Fruit fly (Drosophila melanogaster) whole organism, embryonic: ENCODE data around the gene Noc2.
A peak's percentile ranks its signal among the peaks of the same experiment; 100 is the strongest.

Experiments used
- BEAF-32 ChIP-seq: fragments of 200-800 bp; sonication (Bioruptor generic); optimal IDR thresholded peaks from 3 replicates; lab custom pipeline; 2017; ENCODE audit warnings: missing biosample characterization, missing genetic modification characterization, mild to moderate bottlenecking, moderate library complexity, missing genetic modification reagents
- Bgb ChIP-seq: fragments of 200-800 bp; sonication (Bioruptor generic); IDR thresholded peaks from 2 replicates; pipeline ENCODE4 v1.3.6; 2022; ENCODE audit warnings: missing biosample characterization, missing genetic modification characterization; ENCODE audit not compliant: partially characterized antibody
- CG10267 ChIP-seq: fragments of 200-800 bp; sonication (Bioruptor generic); optimal IDR thresholded peaks from 2 replicates; lab custom pipeline; 2018; ENCODE audit warnings: missing biosample characterization, mild to moderate bottlenecking, missing genetic modification characterization, moderate library complexity
- CG10431 ChIP-seq: fragments of 200-800 bp; sonication (Bioruptor generic); optimal IDR thresholded peaks from 3 replicates; lab custom pipeline; 2018; ENCODE audit warnings: missing biosample characterization, mild to moderate bottlenecking, missing genetic modification characterization
- CG12659 ChIP-seq: fragments of 200-800 bp; sonication (Bioruptor generic); optimal IDR thresholded peaks from 3 replicates; lab custom pipeline; 2017; ENCODE audit warnings: mild to moderate bottlenecking, missing biosample characterization, missing genetic modification reagents, missing genetic modification characterization
- CG12769 ChIP-seq: fragments of 200-800 bp; sonication (Bioruptor generic); optimal IDR thresholded peaks from 2 replicates; lab custom pipeline; 2019; ENCODE audit warnings: missing biosample characterization, mild to moderate bottlenecking, missing genetic modification characterization, moderate library complexity
- CG13287 ChIP-seq: fragments of 200-800 bp; sonication (Bioruptor generic); IDR thresholded peaks from 2 replicates; pipeline ENCODE4 v1.3.6; 2022; ENCODE audit warnings: missing biosample characterization, missing genetic modification characterization; ENCODE audit not compliant: partially characterized antibody
- CG13894 ChIP-seq: fragments of 200-800 bp; sonication (Bioruptor generic); optimal IDR thresholded peaks from 3 replicates; lab custom pipeline; 2018; ENCODE audit warnings: missing biosample characterization, mild to moderate bottlenecking, missing genetic modification characterization, moderate library complexity
- CG15514 ChIP-seq: fragments of 200-800 bp; sonication (Bioruptor generic); optimal IDR thresholded peaks from 3 replicates; lab custom pipeline; 2017; ENCODE audit warnings: missing biosample characterization, missing genetic modification characterization, mild to moderate bottlenecking, moderate library complexity, missing genetic modification reagents
- CG15601 ChIP-seq: fragments of 200-800 bp; sonication (Bioruptor generic); optimal IDR thresholded peaks from 3 replicates; lab custom pipeline; 2019; ENCODE audit warnings: missing biosample characterization, mild to moderate bottlenecking, missing genetic modification characterization, moderate library complexity
- CG2116 ChIP-seq: fragments of 200-800 bp; sonication (Bioruptor generic); optimal IDR thresholded peaks from 3 replicates; lab custom pipeline; 2018; ENCODE audit warnings: missing biosample characterization, mild to moderate bottlenecking, missing genetic modification characterization
- CG2712 ChIP-seq: fragments of 200-800 bp; optimal IDR thresholded peaks from 3 replicates; lab custom pipeline; 2019; ENCODE audit warnings: missing biosample characterization, mild to moderate bottlenecking, missing genetic modification characterization, moderate library complexity
- CG31441 ChIP-seq: fragments of 200-800 bp; sonication (Bioruptor generic); IDR thresholded peaks from 2 replicates; pipeline ENCODE4 v1.3.6; 2022; ENCODE audit warnings: missing biosample characterization, missing genetic modification characterization
- CG4617 ChIP-seq: fragments of 200-800 bp; sonication (Bioruptor generic); optimal IDR thresholded peaks from 3 replicates; lab custom pipeline; 2016; ENCODE audit warnings: missing biosample characterization, missing genetic modification characterization, borderline replicate concordance
- CG6791 ChIP-seq: fragments of 200-800 bp; sonication (Bioruptor generic); IDR thresholded peaks from 3 replicates; pipeline ENCODE4 v1.3.6; 2022; ENCODE audit warnings: missing biosample characterization, missing genetic modification characterization; ENCODE audit not compliant: partially characterized antibody
- CG7928 ChIP-seq: fragments of 200-800 bp; sonication (Bioruptor generic); optimal IDR thresholded peaks from 2 replicates; lab custom pipeline; 2017; ENCODE audit warnings: missing biosample characterization, mild to moderate bottlenecking, missing genetic modification characterization
- CG8290 ChIP-seq, 3 experiments: fragments of 200-800 bp; sonication (Bioruptor generic); optimal IDR thresholded peaks; 2 replicates each; lab custom pipeline; 2016 to 2019; ENCODE audit warnings: missing biosample characterization in 3 of 3, missing genetic modification characterization in 3 of 3, mild to moderate bottlenecking in 2 of 3, moderate library complexity in 1 of 3
- CG9437 ChIP-seq: fragments of 200-800 bp; sonication (Bioruptor generic); optimal IDR thresholded peaks from 2 replicates; lab custom pipeline; 2018; ENCODE audit warnings: missing biosample characterization, mild to moderate bottlenecking, missing genetic modification characterization
- D ChIP-seq, 2 experiments: fragments of 200-800 bp in 1 of 2; fragments of >200 bp in 1 of 2; sonication (Bioruptor generic) in 1 of 2; optimal IDR thresholded peaks; 2 replicates in 1 of 2; 3 replicates in 1 of 2; lab custom pipeline; 2017; ENCODE audit warnings: mild to moderate bottlenecking in 1 of 2, missing biosample characterization in 1 of 2, missing genetic modification characterization in 1 of 2, missing genetic modification reagents in 1 of 2
- Ets97D ChIP-seq: fragments of 200-800 bp; sonication (Bioruptor generic); optimal IDR thresholded peaks from 3 replicates; lab custom pipeline; 2016; ENCODE audit warnings: missing biosample characterization, missing genetic modification characterization
- Fer1 ChIP-seq: fragments of 200-800 bp; sonication (Bioruptor generic); optimal IDR thresholded peaks from 2 replicates; lab custom pipeline; 2017; ENCODE audit warnings: missing biosample characterization, mild to moderate bottlenecking, missing genetic modification characterization
- Gug ChIP-seq: fragments of 200-800 bp; sonication (Bioruptor generic); IDR thresholded peaks from 4 replicates; pipeline ENCODE4 v1.3.6; 2022; ENCODE audit warnings: missing biosample characterization, missing genetic modification characterization
- Jarid2 ChIP-seq: fragments of 200-800 bp; sonication (Bioruptor generic); optimal IDR thresholded peaks from 3 replicates; lab custom pipeline; 2017; ENCODE audit warnings: mild to moderate bottlenecking, missing biosample characterization, missing genetic modification reagents, missing genetic modification characterization
- MBD-R2 ChIP-seq: fragments of 200-800 bp; sonication (Bioruptor generic); IDR thresholded peaks from 2 replicates; pipeline ENCODE4 v1.3.6; 2022; ENCODE audit warnings: missing biosample characterization, missing genetic modification characterization
- Myb ChIP-seq: fragments of 200-800 bp; sonication (Bioruptor generic); optimal IDR thresholded peaks from 2 replicates; lab custom pipeline; 2016; ENCODE audit warnings: missing biosample characterization, missing genetic modification characterization
- Oli ChIP-seq: fragments of 200-800 bp; sonication (Bioruptor generic); optimal IDR thresholded peaks from 2 replicates; lab custom pipeline; 2018; ENCODE audit warnings: missing biosample characterization, mild to moderate bottlenecking, missing genetic modification characterization, moderate library complexity
- Scr ChIP-seq: fragments of 200-800 bp; sonication (Bioruptor generic); IDR thresholded peaks from 2 replicates; pipeline ENCODE4 v1.3.6; 2022; ENCODE audit warnings: missing biosample characterization, missing genetic modification characterization; ENCODE audit not compliant: partially characterized antibody
- Sry-δ ChIP-seq: fragments of 200-800 bp; sonication (Bioruptor generic); optimal IDR thresholded peaks from 2 replicates; lab custom pipeline; 2016; ENCODE audit warnings: missing biosample characterization, missing genetic modification characterization
- az2 ChIP-seq: fragments of 200-800 bp; sonication (Bioruptor generic); optimal IDR thresholded peaks from 3 replicates; lab custom pipeline; 2016; ENCODE audit warnings: missing biosample characterization, missing genetic modification characterization
- btn ChIP-seq: fragments of 200-800 bp; sonication (Bioruptor generic); optimal IDR thresholded peaks from 2 replicates; lab custom pipeline; 2016; ENCODE audit warnings: missing biosample characterization, missing genetic modification characterization
- corto ChIP-seq: fragments of 200-800 bp; sonication (Bioruptor generic); optimal IDR thresholded peaks from 2 replicates; lab custom pipeline; 2016; ENCODE audit warnings: missing biosample characterization, mild to moderate bottlenecking, missing genetic modification characterization, moderate library complexity
- crp ChIP-seq, 2 experiments: fragments of 200-800 bp; sonication (Bioruptor generic); optimal IDR thresholded peaks; 2 replicates in 1 of 2; 3 replicates in 1 of 2; lab custom pipeline; 2017; ENCODE audit warnings: missing biosample characterization in 2 of 2, missing genetic modification characterization in 2 of 2, mild to moderate bottlenecking in 1 of 2, moderate library complexity in 1 of 2
- fd96Cb ChIP-seq: fragments of 200-800 bp; sonication (Bioruptor generic); optimal IDR thresholded peaks from 2 replicates; lab custom pipeline; 2018; ENCODE audit warnings: missing biosample characterization, mild to moderate bottlenecking, missing genetic modification characterization, moderate library complexity
- grn ChIP-seq: fragments of 200-800 bp; sonication (Bioruptor generic); optimal IDR thresholded peaks from 3 replicates; lab custom pipeline; 2017; ENCODE audit warnings: missing biosample characterization, missing genetic modification characterization
- kni ChIP-seq: fragments of 200-800 bp; sonication (Bioruptor generic); optimal IDR thresholded peaks from 3 replicates; lab custom pipeline; 2017; ENCODE audit warnings: mild to moderate bottlenecking, missing biosample characterization, missing genetic modification reagents, missing genetic modification characterization
- mam ChIP-seq: fragments of 200-800 bp; sonication (Bioruptor generic); optimal IDR thresholded peaks from 3 replicates; lab custom pipeline; 2016; ENCODE audit warnings: missing biosample characterization, missing genetic modification characterization
- nerfin-1 ChIP-seq: fragments of 200-800 bp; sonication (Bioruptor generic); optimal IDR thresholded peaks from 3 replicates; lab custom pipeline; 2019; ENCODE audit warnings: missing biosample characterization, mild to moderate bottlenecking, missing genetic modification characterization, moderate library complexity
- pfk ChIP-seq: fragments of 200-800 bp; sonication (Bioruptor generic); optimal IDR thresholded peaks from 2 replicates; lab custom pipeline; 2018; ENCODE audit warnings: missing biosample characterization, mild to moderate bottlenecking, missing genetic modification characterization, moderate library complexity
- phol ChIP-seq: fragments of 200-800 bp; sonication (Bioruptor generic); optimal IDR thresholded peaks from 3 replicates; lab custom pipeline; 2018; ENCODE audit warnings: missing biosample characterization, mild to moderate bottlenecking, missing genetic modification characterization, moderate library complexity
- pros ChIP-seq: fragments of 200-800 bp; sonication (Bioruptor generic); optimal IDR thresholded peaks from 3 replicates; lab custom pipeline; 2019; ENCODE audit warnings: missing biosample characterization, mild to moderate bottlenecking, missing genetic modification characterization, moderate library complexity
- sens ChIP-seq: fragments of 200-800 bp; sonication (Bioruptor generic); peaks from one replicate; lab custom pipeline; 2016; ENCODE audit warnings: missing biosample characterization, missing genetic modification characterization
- seq ChIP-seq: fragments of 200-800 bp; sonication (Bioruptor generic); IDR thresholded peaks from 2 replicates; pipeline ENCODE4 v1.3.6; 2022; ENCODE audit warnings: missing biosample characterization, missing genetic modification characterization
- shn ChIP-seq: fragments of 200-800 bp; sonication (Bioruptor generic); optimal IDR thresholded peaks from 3 replicates; lab custom pipeline; 2016; ENCODE audit warnings: missing biosample characterization, missing genetic modification characterization
- sna ChIP-seq: fragments of 200-800 bp; sonication (Bioruptor generic); IDR thresholded peaks from 2 replicates; pipeline ENCODE4 v1.3.6; 2022; ENCODE audit warnings: missing biosample characterization, missing genetic modification characterization; ENCODE audit not compliant: partially characterized antibody
- sug ChIP-seq: fragments of 200-800 bp; optimal IDR thresholded peaks from 2 replicates; lab custom pipeline; 2019; ENCODE audit warnings: missing biosample characterization, mild to moderate bottlenecking, missing genetic modification characterization, moderate library complexity
- trem ChIP-seq: fragments of 200-800 bp; optimal IDR thresholded peaks from 3 replicates; lab custom pipeline; 2019; ENCODE audit warnings: missing biosample characterization, mild to moderate bottlenecking, missing genetic modification characterization, moderate library complexity
- ttk ChIP-seq: fragments of 200-800 bp; sonication (Bioruptor generic); IDR thresholded peaks from 2 replicates; pipeline ENCODE4 v2.1.2; 2022; ENCODE audit warnings: missing biosample characterization, missing genetic modification characterization
- unc-4 ChIP-seq: fragments of 200-800 bp; sonication (Bioruptor generic); IDR thresholded peaks from 2 replicates; pipeline ENCODE4 v1.3.6; 2022; ENCODE audit warnings: missing biosample characterization, missing genetic modification characterization; ENCODE audit not compliant: partially characterized antibody

Gene Noc2

dm6 chr2L:21153844-21154243, 9.6 kb upstream of the Noc2 start:
- TF ChIP-seq fd96Cb (tag; lab: Kevin White, UChicago) (no peak), CG2712 (peak; percentile 0), Jarid2 (no peak), sens (GFP tag; lab: Kevin White, UChicago) (no peak), CG9437 (GFP tag; lab: Kevin White, UChicago) (peak; percentile 99), sna (GFP tag; lab: Robert Waterston, UW) (0 out of 2 replicates have a peak, but pooled peaks have one; percentile 16), az2 (GFP tag; lab: Kevin White, UChicago) (no peak), Fer1 (peak; percentile 22), grn (GFP tag; lab: Kevin White, UChicago) (peak; percentile 12), btn (GFP tag; lab: Kevin White, UChicago) (no peak), CG10431 (GFP tag; lab: Kevin White, UChicago) (peak; percentile 96), sug (tag; lab: Kevin White, UChicago) (peak; percentile 23), unc-4 (GFP tag; lab: Robert Waterston, UW) (peak; percentile 49), CG6791 (GFP tag; lab: Robert Waterston, UW) (no peak), CG31441 (GFP tag; lab: Robert Waterston, UW) (no peak), Bgb (peak; percentile 37; the same call in 1 of the 2 replicates), MBD-R2 (peak; percentile 86), Gug (no peak), mam (GFP tag; lab: Kevin White, UChicago) (no peak), CG15601 (tag; lab: Kevin White, UChicago) (peak; percentile 14), CG8290 (GFP tag; optimal IDR thresholded peaks at IDR 0.05; lab: Kevin White, UChicago) (no peak), CG8290 (tag; optimal IDR thresholded peaks at IDR 0.05; lab: Kevin White, UChicago) (peak in 1 of 2 experiments; percentile 49), CG4617 (peak; percentile 6), Scr (GFP tag; lab: Robert Waterston, UW) (peak; percentile 16; the same call in 1 of the 2 replicates), D (optimal IDR thresholded peaks at IDR 0.05; lab: Kevin White, UChicago) (no peak), D (GFP tag; optimal IDR thresholded peaks at IDR 0.05; lab: Kevin White, UChicago) (no peak), shn (no peak), CG2116 (peak; percentile 58), CG7928 (GFP tag; lab: Kevin White, UChicago) (peak; percentile 94), pros (peak; percentile 61), Oli (tag; lab: Kevin White, UChicago) (no peak), Myb (GFP tag; lab: Kevin White, UChicago) (peak; percentile 78), crp (GFP tag; optimal IDR thresholded peaks at IDR 0.05; lab: Kevin White, UChicago) (peak; percentile 43 to 95), seq (GFP tag; lab: Robert Waterston, UW) (no peak), CG15514 (GFP tag; lab: Kevin White, UChicago) (peak; percentile 41), ttk (GFP tag; lab: Robert Waterston, UW) (no peak), phol (peak; percentile 13), pfk (GFP tag; lab: Kevin White, UChicago) (peak; percentile 0), nerfin-1 (tag; lab: Kevin White, UChicago) (peak; percentile 78), CG10267 (peak; percentile 23), CG13287 (GFP tag; lab: Robert Waterston, UW) (peak; percentile 62), corto (no peak), Sry-δ (GFP tag; lab: Kevin White, UChicago) (peak; percentile 42), CG12769 (peak; percentile 14), CG12659 (GFP tag; lab: Kevin White, UChicago) (peak; percentile 25), BEAF-32 (GFP tag; lab: Kevin White, UChicago) (peak; percentile 29), Ets97D (GFP tag; lab: Kevin White, UChicago) (peak; percentile 27), kni (peak; percentile 37), CG13894 (peak; percentile 80), trem (peak; percentile 41)
